Fruit fly (Drosophila melanogaster) Kc167 (cell line): ENCODE measurements around the gene pkaap.

ENCODE experiments used
- h ChIP-seq: fragments of >200 bp; optimal IDR thresholded peaks from 3 replicates; lab custom pipeline; 2018; ENCODE audit warnings: missing external identifiers
- psq ChIP-seq: fragments of >200 bp; optimal IDR thresholded peaks from 2 replicates; lab custom pipeline; 2017; ENCODE audit warnings: missing external identifiers

dm6 chr2L:16315027-16315426 is 26.9 kb downstream of the pkaap start:
- no peak for TF ChIP-seq psq
- TF ChIP-seq h (lab: Kevin White, UChicago): no peak
